Fruit fly (Drosophila melanogaster): ENCODE measurements around the gene Kaz.

The Kaz gene

DNA sequence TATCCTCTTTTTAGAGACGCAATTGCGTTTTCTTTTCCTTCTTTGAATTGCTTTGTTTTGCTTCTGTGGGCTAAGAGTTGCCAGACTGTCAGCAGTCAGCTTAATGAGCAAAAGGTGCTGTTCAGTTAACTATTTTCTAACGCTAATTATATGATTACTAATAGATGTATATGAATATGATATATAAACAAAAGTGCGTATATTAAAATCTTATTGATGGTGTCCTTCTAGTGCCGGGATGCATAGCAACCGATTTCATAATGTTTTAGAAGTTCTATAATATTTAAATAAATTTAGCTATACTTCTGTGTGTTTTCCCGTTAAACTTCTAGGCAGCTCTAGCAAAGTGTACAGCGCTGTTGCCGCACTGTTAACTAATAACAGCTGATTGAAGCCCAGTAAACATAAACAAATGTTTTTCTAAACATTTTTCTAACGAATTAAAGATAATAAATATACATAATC lies at the start of gene Kaz, which contains the start of gene CG43273 (continued):
- TF ChIP-seq Ets21C (GFP tag; optimal IDR thresholded peaks at IDR 0.05): peak; percentile 36
- no peak for TF ChIP-seq CG6792 (GFP tag; optimal IDR thresholded peaks at IDR 0.05)
- TF ChIP-seq ss (GFP tag; optimal IDR thresholded peaks at IDR 0.05): no peak
- no peak for TF ChIP-seq net (GFP tag; optimal IDR thresholded peaks at IDR 0.05)

DNA sequence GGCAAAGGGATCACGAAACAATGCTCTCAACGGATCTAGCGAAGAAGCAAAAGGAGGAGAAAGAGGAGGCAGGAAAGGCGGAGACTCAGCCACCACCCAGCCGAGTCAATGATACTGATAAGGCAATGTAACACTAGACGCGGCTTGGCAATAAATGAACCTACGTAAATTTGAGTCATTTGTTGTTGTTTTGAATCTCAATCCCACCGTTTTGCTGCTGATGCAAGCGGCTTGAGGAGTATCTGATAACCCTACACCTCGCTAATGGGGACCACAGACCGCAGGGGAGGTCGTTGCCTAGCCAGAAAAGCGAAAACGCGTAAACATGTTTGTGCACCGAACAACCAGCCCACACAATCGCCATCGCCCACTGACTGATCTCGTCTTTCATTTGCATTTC lies 48.9 kb upstream of the Kaz start:
- TF ChIP-seq CG11762 (GFP tag; optimal IDR thresholded peaks at IDR 0.05; ENCODE audit: insufficient read depth): no peak
- peak; percentile 100 for TF ChIP-seq svp (GFP tag)

dm6 chr3R:24876843-24877457 lies 47.2 kb upstream of the Kaz start, which contains the start of the genes CG11089 and CG31381:
Gene CG11089 (plus strand): TSS chr3R:24877045.
Gene CG31381 (plus strand): TSS chr3R:24877045.
- TF ChIP-seq Eip78C (GFP tag) (peak; percentile 85), spab (GFP tag; optimal IDR thresholded peaks at IDR 0.05) (no peak), CG8632 (GFP tag; optimal IDR thresholded peaks at IDR 0.05) (no peak), CG7368 (GFP tag; optimal IDR thresholded peaks at IDR 0.05) (no peak), Ets21C (GFP tag; optimal IDR thresholded peaks at IDR 0.05) (no peak), svp (GFP tag) (no peak), CG3919 (GFP tag; optimal IDR thresholded peaks at IDR 0.05) (no peak), CG1621 (tag; optimal IDR thresholded peaks at IDR 0.05) (peak; percentile 82), CG11762 (GFP tag; optimal IDR thresholded peaks at IDR 0.05; ENCODE audit: insufficient read depth) (no peak), fd59A (GFP tag; optimal IDR thresholded peaks at IDR 0.05) (no peak)

DNA sequence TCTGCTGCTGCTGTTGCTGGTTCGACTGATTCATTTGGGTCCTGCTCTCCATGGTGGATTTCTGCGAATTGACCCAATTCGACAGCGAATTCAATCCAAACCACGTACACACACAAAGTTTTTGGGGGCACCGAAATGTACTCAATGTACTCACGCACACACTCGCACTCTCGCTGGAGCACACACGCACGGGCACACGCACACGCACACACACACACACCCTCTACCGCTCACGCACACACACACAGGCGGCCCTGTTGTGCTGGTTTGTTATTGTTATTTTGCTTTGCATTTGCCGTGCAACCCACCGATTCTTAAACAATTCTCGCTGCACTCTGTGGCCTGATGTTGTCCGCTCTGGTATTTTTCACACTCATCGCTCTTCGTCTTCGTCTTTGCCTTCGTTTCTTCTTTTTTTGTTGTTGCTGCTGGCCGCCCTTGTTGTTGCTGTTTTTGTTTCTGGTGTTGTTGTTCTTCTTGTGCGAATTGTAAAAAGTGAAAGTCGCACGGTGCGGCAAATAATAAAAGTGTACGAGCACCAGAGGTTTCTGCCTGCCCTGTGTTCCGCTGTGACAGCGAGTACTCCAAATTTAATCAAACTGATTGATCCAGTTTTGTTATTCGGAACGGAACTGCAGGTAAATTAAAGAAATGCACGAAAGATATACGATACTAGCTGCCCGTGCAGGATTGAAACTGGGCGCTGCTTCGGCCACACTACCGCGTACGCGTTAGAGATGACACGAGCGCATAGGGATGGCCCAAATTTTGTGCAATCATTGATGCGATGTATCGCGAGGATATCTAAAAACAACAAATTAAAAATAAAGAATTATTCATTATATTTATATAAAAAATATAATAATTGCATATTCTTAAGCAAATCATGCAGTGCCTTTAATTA lies 46.4 kb upstream of the Kaz start, which contains the start of gene CG3744:
CG3744 (minus strand) TSS at position 716 of the 904 bp plus-strand sequence.
- peak; percentile 81 for TF ChIP-seq Eip93F (GFP tag; optimal IDR thresholded peaks at IDR 0.05)
- peak; percentile 62 for TF ChIP-seq CG6792 (GFP tag; optimal IDR thresholded peaks at IDR 0.05)
- TF ChIP-seq salr (GFP tag; optimal IDR thresholded peaks at IDR 0.05): peak in 1 of 2 experiments; percentile 70
- peak; percentile 82 for TF ChIP-seq acj6 (GFP tag; optimal IDR thresholded peaks at IDR 0.05)
- TF ChIP-seq esn (GFP tag; optimal IDR thresholded peaks at IDR 0.05): peak; percentile 77
- no peak for TF ChIP-seq vri (GFP tag; optimal IDR thresholded peaks at IDR 0.05)
- TF ChIP-seq CG9139 (GFP tag; optimal IDR thresholded peaks at IDR 0.05): peak; percentile 17
- peak; percentile 68 for TF ChIP-seq CG7368 (GFP tag; optimal IDR thresholded peaks at IDR 0.05)
- peak; percentile 84 for TF ChIP-seq CG3032 (tag; optimal IDR thresholded peaks at IDR 0.05)
- peak; percentile 71 for TF ChIP-seq dsx (GFP tag; optimal IDR thresholded peaks at IDR 0.05; ENCODE audit: poor library complexity, severe bottlenecking)
- peak; percentile 79 for TF ChIP-seq dac (GFP tag; optimal IDR thresholded peaks at IDR 0.05)
- peak; percentile 74 for TF ChIP-seq Hr4 (GFP tag; optimal IDR thresholded peaks at IDR 0.05)
- no peak for TF ChIP-seq CG4318 (GFP tag; optimal IDR thresholded peaks at IDR 0.05)
- peak; percentile 62 for TF ChIP-seq Sox14 (GFP tag; optimal IDR thresholded peaks at IDR 0.05)
- TF ChIP-seq Smox (GFP tag; optimal IDR thresholded peaks at IDR 0.05): no peak
- TF ChIP-seq Lpt (GFP tag; optimal IDR thresholded peaks at IDR 0.05): peak; percentile 13
- TF ChIP-seq Hr38 (GFP tag; optimal IDR thresholded peaks at IDR 0.05): no peak
- TF ChIP-seq Sox15 (GFP tag; optimal IDR thresholded peaks at IDR 0.05): peak; percentile 58
- TF ChIP-seq CG8119 (GFP tag; IDR thresholded peaks at IDR 0.05): peak; percentile 76
- peak; percentile 45 for TF ChIP-seq CG6854 (GFP tag; optimal IDR thresholded peaks at IDR 0.05)
- peak; percentile 31 for TF ChIP-seq fd59A (GFP tag; optimal IDR thresholded peaks at IDR 0.05)
- TF ChIP-seq topi (GFP tag; optimal IDR thresholded peaks at IDR 0.05): peak; percentile 64
- peak; percentile 72 for TF ChIP-seq net (GFP tag; optimal IDR thresholded peaks at IDR 0.05)
- TF ChIP-seq CG16779 (tag; optimal IDR thresholded peaks at IDR 0.05): peak; percentile 5
- peak; percentile 29 for TF ChIP-seq spab (GFP tag; optimal IDR thresholded peaks at IDR 0.05)
- peak; percentile 85 for TF ChIP-seq CG32006 (GFP tag; optimal IDR thresholded peaks at IDR 0.05)
- TF ChIP-seq CG11762 (GFP tag; optimal IDR thresholded peaks at IDR 0.05; ENCODE audit: insufficient read depth): peak; percentile 38
- TF ChIP-seq CG6808 (GFP tag; optimal IDR thresholded peaks at IDR 0.05): peak; percentile 47
- TF ChIP-seq CG6276 (GFP tag; optimal IDR thresholded peaks at IDR 0.05): no peak
- no peak for TF ChIP-seq CG10669 (GFP tag; optimal IDR thresholded peaks at IDR 0.05)
- TF ChIP-seq fd85E (GFP tag; optimal IDR thresholded peaks at IDR 0.05): no peak
- TF ChIP-seq Eip78C (GFP tag): peak; percentile 86
- TF ChIP-seq ss (GFP tag; optimal IDR thresholded peaks at IDR 0.05): peak in 1 of 2 experiments; percentile 70
- peak; percentile 88 for TF ChIP-seq CG3919 (GFP tag; optimal IDR thresholded peaks at IDR 0.05)
- peak; percentile 66 for TF ChIP-seq Ets21C (GFP tag; optimal IDR thresholded peaks at IDR 0.05)
- TF ChIP-seq Blimp-1 (GFP tag; optimal IDR thresholded peaks at IDR 0.05): peak; percentile 99
